Worm (Caenorhabditis elegans): ENCODE results near the gene ubh-1.

ubh-1 gene

ce11 chrV:6551707-6552390 lies 40.6 kb upstream of the ubh-1 start, which contains the start of gene twk-10 (continued):
- peak; percentile 51 for TF ChIP-seq lin-54 (GFP tag; optimal IDR thresholded peaks at IDR 0.05)
- peak; percentile 53 for TF ChIP-seq attf-5 (GFP tag; optimal IDR thresholded peaks at IDR 0.05)
- peak; percentile 75 for TF ChIP-seq him-1 (tag; optimal IDR thresholded peaks at IDR 0.05)

ce11 chrV:6549871-6550270 lies 38.7 kb upstream of the ubh-1 start, which contains the start of gene lipl-4:
TSS of gene lipl-4 (plus strand) at chrV:6550171.
- TF ChIP-seq snpc-1.1 (tag; optimal IDR thresholded peaks at IDR 0.05; ENCODE audit: insufficient read depth) (no peak), nhr-27 (tag; optimal IDR thresholded peaks at IDR 0.05) (no peak), tbx-9 (tag; optimal IDR thresholded peaks at IDR 0.05; ENCODE audit: borderline replicate concordance) (no peak), nhr-120 (GFP tag; IDR thresholded peaks at IDR 0.05) (no peak), let-607 (tag; optimal IDR thresholded peaks at IDR 0.05) (no peak), F57C9.4 (tag; optimal IDR thresholded peaks at IDR 0.05) (no peak), sdz-38 (tag; optimal IDR thresholded peaks at IDR 0.05) (no peak), lin-35 (GFP tag; optimal IDR thresholded peaks at IDR 0.05) (no peak), sea-2 (GFP tag; IDR thresholded peaks at IDR 0.05) (no peak), lag-1 (GFP tag; IDR thresholded peaks at IDR 0.05) (no peak)

- TF ChIP-seq hlh-12 (tag; optimal IDR thresholded peaks at IDR 0.05) (no peak), dox-1 (GFP tag; IDR thresholded peaks at IDR 0.05) (no peak), ztf-26 (tag; optimal IDR thresholded peaks at IDR 0.05) (no peak), D2030.7 (GFP tag; IDR thresholded peaks at IDR 0.05) (no peak), zfh-2 (GFP tag; conservative IDR thresholded peaks at IDR 0.05) (no peak), nfya-1 (tag; optimal IDR thresholded peaks at IDR 0.05; ENCODE audit: borderline replicate concordance, insufficient read depth) (no peak), lsl-1 (GFP tag; optimal IDR thresholded peaks at IDR 0.05) (no peak), snpc-4 (GFP tag; optimal IDR thresholded peaks at IDR 0.05) (no peak), snpc-4 (tag; optimal IDR thresholded peaks at IDR 0.05) (no peak), F10E7.11 (tag; optimal IDR thresholded peaks at IDR 0.05) (no peak), lin-26 (GFP tag; IDR thresholded peaks at IDR 0.05) (no peak), Y95B8A.8 (GFP tag; IDR thresholded peaks at IDR 0.05) (no peak), ZK185.1 (tag; optimal IDR thresholded peaks at IDR 0.05; ENCODE audit: poor library complexity, severe bottlenecking) (no peak), lsy-27 (tag; optimal IDR thresholded peaks at IDR 0.05; ENCODE audit: borderline replicate concordance, insufficient read depth) (no peak)
Measured at ce11 chrV:6549148-6549547, 37.9 kb upstream of the ubh-1 start, which contains the start of gene K04A8.20. TSS of gene K04A8.20 (plus strand) at chrV:6549448.

DNA sequence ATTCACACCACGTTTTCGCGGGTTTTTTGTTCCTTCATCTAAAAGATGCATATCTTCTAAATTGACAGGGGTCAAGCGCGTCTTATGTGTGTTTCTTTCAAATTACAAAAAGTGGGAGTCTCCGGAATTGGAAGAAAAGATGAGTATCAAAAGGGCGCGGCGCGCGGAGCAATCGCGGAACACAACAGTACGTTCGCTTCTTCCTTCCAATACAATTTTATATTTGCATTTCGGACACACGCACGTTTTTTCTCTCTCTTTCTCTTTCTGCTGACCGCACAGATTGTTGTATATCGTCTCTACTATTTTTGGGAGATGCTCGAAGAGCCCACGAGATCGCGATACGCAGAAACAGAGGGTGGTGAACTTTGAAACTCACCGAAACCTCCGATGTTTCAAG lies 37.1 kb upstream of the ubh-1 start:
- no peak for TF ChIP-seq somi-1 (GFP tag; optimal IDR thresholded peaks at IDR 0.05)
- no peak for TF ChIP-seq sea-2 (GFP tag; IDR thresholded peaks at IDR 0.05)
- no peak for TF ChIP-seq tbx-9 (tag; optimal IDR thresholded peaks at IDR 0.05; ENCODE audit: borderline replicate concordance)
- TF ChIP-seq hrde-1 (tag; optimal IDR thresholded peaks at IDR 0.05; ENCODE audit: borderline replicate concordance), result no peak
- TF ChIP-seq Y95B8A.8 (GFP tag; IDR thresholded peaks at IDR 0.05), result no peak
- TF ChIP-seq ztf-3 (GFP tag; optimal IDR thresholded peaks at IDR 0.05), result no peak
- no peak for TF ChIP-seq C06A6.2 (GFP tag; conservative IDR thresholded peaks at IDR 0.05)
- TF ChIP-seq F49E8.2 (tag; optimal IDR thresholded peaks at IDR 0.05; ENCODE audit: insufficient read depth), result no peak
- TF ChIP-seq ztf-25 (GFP tag; IDR thresholded peaks at IDR 0.05), result no peak
- no peak for TF ChIP-seq lin-35 (GFP tag; optimal IDR thresholded peaks at IDR 0.05)
- TF ChIP-seq madf-10 (tag; optimal IDR thresholded peaks at IDR 0.05), result no peak
- no peak for TF ChIP-seq mcd-1 (GFP tag; IDR thresholded peaks at IDR 0.05)
- no peak for TF ChIP-seq pbrm-1 (GFP tag; IDR thresholded peaks at IDR 0.05)
- TF ChIP-seq B0336.3 (GFP tag; IDR thresholded peaks at IDR 0.05), result no peak
- TF ChIP-seq rcor-1 (GFP tag; IDR thresholded peaks at IDR 0.05), result no peak
- TF ChIP-seq nhr-27 (tag; optimal IDR thresholded peaks at IDR 0.05), result no peak
- no peak for TF ChIP-seq pha-4 (tag; optimal IDR thresholded peaks at IDR 0.05)
- TF ChIP-seq attf-3 (GFP tag; conservative IDR thresholded peaks at IDR 0.05), result no peak
